Fruit fly (Drosophila melanogaster) whole organism, embryonic: ENCODE measurements around the gene JMJD5.

Experiments used
- BEAF-32 ChIP-seq: fragments of 200-800 bp; sonication (Bioruptor generic); optimal IDR thresholded peaks from 3 replicates; lab custom pipeline; 2017; ENCODE audit warnings: missing biosample characterization, missing genetic modification characterization, mild to moderate bottlenecking, moderate library complexity, missing genetic modification reagents
- Bteb2 ChIP-seq: fragments of 200-800 bp; sonication (Bioruptor generic); optimal IDR thresholded peaks from 2 replicates; lab custom pipeline; 2016; ENCODE audit warnings: missing biosample characterization, missing genetic modification characterization
- CG1024 ChIP-seq: fragments of 200-800 bp; sonication (Bioruptor generic); IDR thresholded peaks from 2 replicates; pipeline ENCODE4 v1.3.6; 2022; ENCODE audit warnings: missing biosample characterization, missing genetic modification characterization
- CG10321 ChIP-seq: fragments of 200-800 bp; sonication (Bioruptor generic); IDR thresholded peaks from 2 replicates; pipeline ENCODE4 v1.3.6; 2022; ENCODE audit warnings: missing biosample characterization, missing genetic modification characterization
- CG11560 ChIP-seq: fragments of 200-800 bp; sonication (Bioruptor generic); IDR thresholded peaks from 3 replicates; pipeline ENCODE4 v1.3.6; 2022; ENCODE audit warnings: missing biosample characterization, missing genetic modification characterization
- CG15479 ChIP-seq: fragments of 200-800 bp; sonication (Bioruptor generic); optimal IDR thresholded peaks from 3 replicates; lab custom pipeline; 2019; ENCODE audit warnings: missing biosample characterization, mild to moderate bottlenecking, missing genetic modification characterization, moderate library complexity
- CG15514 ChIP-seq: fragments of 200-800 bp; sonication (Bioruptor generic); optimal IDR thresholded peaks from 3 replicates; lab custom pipeline; 2017; ENCODE audit warnings: missing biosample characterization, missing genetic modification characterization, mild to moderate bottlenecking, moderate library complexity, missing genetic modification reagents
- CG16779 ChIP-seq: fragments of 200-800 bp; sonication (Bioruptor generic); IDR thresholded peaks from 2 replicates; pipeline ENCODE4 v1.3.6; 2022; ENCODE audit warnings: missing biosample characterization, missing genetic modification characterization
- CG17385 ChIP-seq: fragments of 200-800 bp; sonication (Bioruptor generic); optimal IDR thresholded peaks from 3 replicates; lab custom pipeline; 2018; ENCODE audit warnings: missing biosample characterization, mild to moderate bottlenecking, missing genetic modification characterization
- CG2199 ChIP-seq: fragments of 200-800 bp; sonication (Bioruptor generic); IDR thresholded peaks from 3 replicates; pipeline ENCODE4 v1.3.6; 2022; ENCODE audit warnings: missing biosample characterization, missing genetic modification characterization
- CG3163 ChIP-seq: fragments of 200-800 bp; sonication (Bioruptor generic); optimal IDR thresholded peaks from 3 replicates; lab custom pipeline; 2016; ENCODE audit warnings: missing biosample characterization, missing genetic modification characterization
- CG32532 ChIP-seq: fragments of 200-800 bp; sonication (Bioruptor generic); IDR thresholded peaks from 2 replicates; pipeline ENCODE4 v1.3.6; 2022; ENCODE audit warnings: missing biosample characterization, missing genetic modification characterization
- CG4282 ChIP-seq: fragments of 200-800 bp; sonication (Bioruptor generic); optimal IDR thresholded peaks from 2 replicates; lab custom pipeline; 2016; ENCODE audit warnings: missing biosample characterization, missing genetic modification characterization
- CG7372 ChIP-seq: fragments of 200-800 bp; sonication (Bioruptor generic); IDR thresholded peaks from 2 replicates; pipeline ENCODE4 v1.3.6; 2022; ENCODE audit warnings: missing biosample characterization, missing genetic modification characterization
- CG8290 ChIP-seq, 3 experiments: fragments of 200-800 bp; sonication (Bioruptor generic); optimal IDR thresholded peaks; 2 replicates each; lab custom pipeline; 2016 to 2019; ENCODE audit warnings: missing biosample characterization in 3 of 3, missing genetic modification characterization in 3 of 3, mild to moderate bottlenecking in 2 of 3, moderate library complexity in 1 of 3
- CG9932 ChIP-seq: fragments of 200-800 bp; sonication (Bioruptor generic); IDR thresholded peaks from 2 replicates; pipeline ENCODE4 v1.3.6; 2022; ENCODE audit warnings: missing biosample characterization, missing genetic modification characterization
- CTCF ChIP-seq: fragments of 200-800 bp; sonication (Bioruptor generic); optimal IDR thresholded peaks from 2 replicates; lab custom pipeline; 2017; ENCODE audit warnings: missing biosample characterization, mild to moderate bottlenecking, missing genetic modification characterization, moderate library complexity
- E2f2 ChIP-seq: fragments of 200-800 bp; sonication (Bioruptor generic); IDR thresholded peaks from 2 replicates; pipeline ENCODE4 v1.3.6; 2022; ENCODE audit warnings: missing biosample characterization, missing genetic modification characterization
- ERR ChIP-seq: fragments of 200-800 bp; sonication (Bioruptor generic); optimal IDR thresholded peaks from 2 replicates; lab custom pipeline; 2016; ENCODE audit warnings: missing biosample characterization, missing genetic modification characterization
- Ets65A ChIP-seq: fragments of 200-800 bp; sonication (Bioruptor generic); peaks from one replicate; lab custom pipeline; 2016; ENCODE audit warnings: missing biosample characterization, missing genetic modification characterization
- HmgZ ChIP-seq: fragments of 200-800 bp; sonication (Bioruptor generic); optimal IDR thresholded peaks from 2 replicates; lab custom pipeline; 2018; ENCODE audit warnings: missing biosample characterization, mild to moderate bottlenecking, missing genetic modification characterization
- Hr51 ChIP-seq, 2 experiments: fragments of 200-800 bp; sonication (Bioruptor generic); optimal IDR thresholded peaks; 2 replicates in 1 of 2; 3 replicates in 1 of 2; lab custom pipeline; 2016 to 2018; ENCODE audit warnings: missing biosample characterization in 2 of 2, missing genetic modification characterization in 2 of 2, mild to moderate bottlenecking in 1 of 2, moderate library complexity in 1 of 2
- Hr78 ChIP-seq, 2 experiments: fragments of 200-800 bp in 1 of 2; fragments of >200 bp in 1 of 2; sonication (Bioruptor generic) in 1 of 2; optimal IDR thresholded peaks; 2 replicates each; lab custom pipeline; 2017 to 2019; ENCODE audit warnings: missing biosample characterization in 2 of 2, missing genetic modification characterization in 2 of 2, mild to moderate bottlenecking in 1 of 2, moderate library complexity in 1 of 2
- Hsf ChIP-seq: fragments of 200-800 bp; sonication (Bioruptor generic); optimal IDR thresholded peaks from 3 replicates; lab custom pipeline; 2016; ENCODE audit warnings: missing biosample characterization, missing genetic modification characterization
- Med ChIP-seq: fragments of 200-800 bp; sonication (Bioruptor generic); peaks from one replicate; lab custom pipeline; 2016; ENCODE audit warnings: missing biosample characterization, missing genetic modification characterization, mild to moderate bottlenecking, inconsistent platforms, moderate library complexity
- Mrtf ChIP-seq: fragments of 200-800 bp; sonication (Bioruptor generic); IDR thresholded peaks from 3 replicates; pipeline ENCODE4 v1.3.6; 2022; ENCODE audit warnings: missing biosample characterization, missing genetic modification characterization
- Ptx1 ChIP-seq: fragments of 200-800 bp; sonication (Bioruptor generic); IDR thresholded peaks from 2 replicates; pipeline ENCODE4 v1.3.6; 2022; ENCODE audit warnings: missing biosample characterization, missing genetic modification characterization
- Rfx ChIP-seq: fragments of 200-800 bp; sonication (Bioruptor generic); IDR thresholded peaks from 2 replicates; pipeline ENCODE4 v1.3.6; 2022; ENCODE audit warnings: missing biosample characterization, missing genetic modification characterization
- Trl ChIP-seq, 3 experiments: fragments of >200 bp in 2 of 3; fragments of 200-800 bp in 1 of 3; sonication (Bioruptor generic) in 1 of 3; optimal IDR thresholded peaks; 2 replicates in 1 of 3; 3 replicates in 2 of 3; lab custom pipeline; 2016 to 2017; ENCODE audit warnings: missing biosample characterization in 1 of 3, missing genetic modification characterization in 1 of 3
- ab ChIP-seq: fragments of 200-800 bp; sonication (Bioruptor generic); optimal IDR thresholded peaks from 2 replicates; lab custom pipeline; 2016; ENCODE audit warnings: missing biosample characterization, missing genetic modification characterization
- abd-A ChIP-seq: fragments of 200-800 bp; sonication (Bioruptor generic); optimal IDR thresholded peaks from 3 replicates; lab custom pipeline; 2019; ENCODE audit warnings: missing biosample characterization, mild to moderate bottlenecking, missing genetic modification characterization, moderate library complexity
- bcd ChIP-seq: fragments of 200-800 bp; sonication (Bioruptor generic); optimal IDR thresholded peaks from 2 replicates; lab custom pipeline; 2017; ENCODE audit warnings: missing biosample characterization, mild to moderate bottlenecking, missing genetic modification characterization
- chinmo ChIP-seq: fragments of 200-800 bp; sonication (Bioruptor generic); IDR thresholded peaks from 4 replicates; pipeline ENCODE4 v1.3.6; 2022; ENCODE audit warnings: missing biosample characterization, missing genetic modification characterization; ENCODE audit not compliant: partially characterized antibody
- chm ChIP-seq: fragments of 200-800 bp; sonication (Bioruptor generic); IDR thresholded peaks from 2 replicates; pipeline ENCODE4 v1.3.6; 2022; ENCODE audit warnings: missing biosample characterization, missing genetic modification characterization
- crol ChIP-seq: fragments of 200-800 bp; sonication (Bioruptor generic); IDR thresholded peaks from 2 replicates; pipeline ENCODE4 v1.3.6; 2022; ENCODE audit warnings: missing biosample characterization, missing genetic modification characterization
- danr ChIP-seq: fragments of 200-800 bp; sonication (Bioruptor generic); IDR thresholded peaks from 2 replicates; pipeline ENCODE4 v1.3.6; 2022; ENCODE audit warnings: missing biosample characterization, missing genetic modification characterization
- fd3F ChIP-seq: fragments of 200-800 bp; sonication (Bioruptor generic); optimal IDR thresholded peaks from 2 replicates; lab custom pipeline; 2018; ENCODE audit warnings: missing biosample characterization, mild to moderate bottlenecking, missing genetic modification characterization, moderate library complexity
- grau ChIP-seq: fragments of 200-800 bp; optimal IDR thresholded peaks from 3 replicates; lab custom pipeline; 2019; ENCODE audit warnings: missing biosample characterization, mild to moderate bottlenecking, missing genetic modification characterization, moderate library complexity
- gsb ChIP-seq: fragments of 200-800 bp; sonication (Bioruptor generic); IDR thresholded peaks from 2 replicates; pipeline ENCODE4 v1.3.6; 2022; ENCODE audit warnings: missing biosample characterization, missing genetic modification characterization
- ken ChIP-seq: fragments of 200-800 bp; sonication (Bioruptor generic); IDR thresholded peaks from 3 replicates; pipeline ENCODE4 v1.3.6; 2022; ENCODE audit warnings: missing biosample characterization, missing genetic modification characterization
- kni ChIP-seq: fragments of 200-800 bp; sonication (Bioruptor generic); optimal IDR thresholded peaks from 3 replicates; lab custom pipeline; 2017; ENCODE audit warnings: mild to moderate bottlenecking, missing biosample characterization, missing genetic modification reagents, missing genetic modification characterization
- lmd ChIP-seq: fragments of 200-800 bp; sonication (Bioruptor generic); IDR thresholded peaks from 2 replicates; pipeline ENCODE4 v1.3.6; 2022; ENCODE audit warnings: missing biosample characterization, missing genetic modification characterization
- mirr ChIP-seq: fragments of 200-800 bp; sonication (Bioruptor generic); optimal IDR thresholded peaks from 3 replicates; lab custom pipeline; 2018; ENCODE audit warnings: missing biosample characterization, mild to moderate bottlenecking, missing genetic modification characterization
- pb ChIP-seq: fragments of 200-800 bp; sonication (Bioruptor generic); optimal IDR thresholded peaks from 3 replicates; lab custom pipeline; 2016; ENCODE audit warnings: missing biosample characterization, missing genetic modification characterization
- pros ChIP-seq: fragments of 200-800 bp; sonication (Bioruptor generic); optimal IDR thresholded peaks from 3 replicates; lab custom pipeline; 2019; ENCODE audit warnings: missing biosample characterization, mild to moderate bottlenecking, missing genetic modification characterization, moderate library complexity
- seq ChIP-seq: fragments of 200-800 bp; sonication (Bioruptor generic); IDR thresholded peaks from 2 replicates; pipeline ENCODE4 v1.3.6; 2022; ENCODE audit warnings: missing biosample characterization, missing genetic modification characterization
- sob ChIP-seq: fragments of 200-800 bp; sonication (Bioruptor generic); IDR thresholded peaks from 2 replicates; pipeline ENCODE4 v1.3.6; 2022; ENCODE audit warnings: missing biosample characterization, missing genetic modification characterization
- sug ChIP-seq: fragments of 200-800 bp; optimal IDR thresholded peaks from 2 replicates; lab custom pipeline; 2019; ENCODE audit warnings: missing biosample characterization, mild to moderate bottlenecking, missing genetic modification characterization, moderate library complexity
- tup ChIP-seq: fragments of 200-800 bp; sonication (Bioruptor generic); optimal IDR thresholded peaks from 2 replicates; lab custom pipeline; 2016; ENCODE audit warnings: missing biosample characterization, mild to moderate bottlenecking, missing genetic modification characterization, moderate library complexity

JMJD5 gene

dm6 chr3L:883786-884185 lies 42.6 kb upstream of the JMJD5 start:
- TF ChIP-seq CG15514 (GFP tag; lab: Kevin White, UChicago) (peak; percentile 20), Hr51 (GFP tag; optimal IDR thresholded peaks at IDR 0.05; lab: Kevin White, UChicago) (no peak), chinmo (GFP tag; lab: Robert Waterston, UW) (0 out of 4 replicates have a peak, but pooled peaks have one; percentile 10), BEAF-32 (GFP tag; lab: Kevin White, UChicago) (no peak), E2f2 (GFP tag; lab: Robert Waterston, UW) (no peak), CG9932 (GFP tag; lab: Robert Waterston, UW) (no peak), Ptx1 (GFP tag; lab: Robert Waterston, UW) (no peak), CG11560 (no peak), sug (tag; lab: Kevin White, UChicago) (no peak), CG7372 (GFP tag; lab: Robert Waterston, UW) (peak; percentile 12; the same call in 1 of the 2 replicates), pb (GFP tag; lab: Kevin White, UChicago) (no peak), sob (GFP tag; lab: Robert Waterston, UW) (no peak), CG4282 (GFP tag; lab: Kevin White, UChicago) (no peak)

DNA sequence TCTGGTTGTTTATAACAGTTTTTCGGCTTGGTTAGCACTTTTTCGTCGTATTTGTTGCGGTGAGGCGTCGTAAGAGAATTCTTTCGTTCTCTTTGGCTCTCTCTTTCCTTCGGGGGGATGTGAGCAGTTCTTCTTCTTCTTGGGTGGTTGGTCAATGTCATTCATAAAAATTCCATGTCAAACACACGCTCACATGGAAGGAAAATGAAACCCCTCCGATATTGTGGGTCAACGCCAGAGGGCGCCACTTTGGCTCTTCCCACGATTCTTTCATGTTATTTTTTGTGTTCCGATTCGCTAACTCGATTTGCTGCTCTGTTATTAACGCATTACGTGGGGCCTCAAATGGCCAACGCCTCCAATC lies 41.7 kb upstream of the JMJD5 start:
- TF ChIP-seq CTCF (GFP tag; lab: Kevin White, UChicago) (peak; percentile 91), CG16779 (no peak), CG15514 (GFP tag; lab: Kevin White, UChicago) (peak; percentile 7), Mrtf (GFP tag; lab: Robert Waterston, UW) (no peak), Med (GFP tag; lab: Kevin White, UChicago) (peak; percentile 75), CG8290 (GFP tag; optimal IDR thresholded peaks at IDR 0.05; lab: Kevin White, UChicago) (no peak), CG8290 (tag; optimal IDR thresholded peaks at IDR 0.05; lab: Kevin White, UChicago) (peak in 1 of 2 experiments; percentile 19), seq (peak; percentile 38; the same call in 1 of the 2 replicates), kni (peak; percentile 21), Hr78 (GFP tag; optimal IDR thresholded peaks at IDR 0.05; lab: Kevin White, UChicago) (peak in 1 of 2 experiments; percentile 51), abd-A (peak; percentile 70), sug (tag; lab: Kevin White, UChicago) (peak; percentile 41), tup (GFP tag; lab: Kevin White, UChicago) (no peak), E2f2 (GFP tag; lab: Robert Waterston, UW) (no peak), crol (no peak), ken (GFP tag; lab: Robert Waterston, UW) (peak; percentile 20; the same call in 1 of the 3 replicates), pros (GFP tag; lab: Kevin White, UChicago) (peak; percentile 81), Bteb2 (GFP tag; lab: Kevin White, UChicago) (no peak), grau (no peak), CG10321 (GFP tag; lab: Robert Waterston, UW) (no peak), Hsf (no peak), CG3163 (peak; percentile 94), fd3F (GFP tag; lab: Kevin White, UChicago) (no peak), CG1024 (GFP tag; lab: Robert Waterston, UW) (peak; percentile 41; the same call in 1 of the 2 replicates), danr (GFP tag; lab: Robert Waterston, UW) (no peak), CG32532 (GFP tag; lab: Robert Waterston, UW) (peak; percentile 19; the same call in 1 of the 2 replicates), HmgZ (tag; lab: Kevin White, UChicago) (no peak), Rfx (GFP tag; lab: Robert Waterston, UW) (0 out of 2 replicates have a peak, but pooled peaks have one; percentile 29), chm (GFP tag; lab: Robert Waterston, UW) (no peak; the same call in 1 of the 2 replicates), CG17385 (GFP tag; lab: Kevin White, UChicago) (peak; percentile 85), ERR (GFP tag; lab: Kevin White, UChicago) (peak; percentile 4), Ets65A (GFP tag; lab: Kevin White, UChicago) (peak; percentile 40), ab (no peak), gsb (no peak), bcd (GFP tag; lab: Kevin White, UChicago) (no peak), CG2199 (GFP tag; lab: Robert Waterston, UW) (0 out of 3 replicates have a peak, but pooled peaks have one; percentile 11), Trl (optimal IDR thresholded peaks at IDR 0.05; lab: Kevin White, UChicago) (peak; percentile 50 to 54), Trl (GFP tag; optimal IDR thresholded peaks at IDR 0.05; lab: Kevin White, UChicago) (no peak), CG15479 (no peak), mirr (peak; percentile 34), lmd (GFP tag; lab: Robert Waterston, UW) (0 out of 2 replicates have a peak, but pooled peaks have one; percentile 18)
